Fruit fly (Drosophila melanogaster): ENCODE data around the gene Dad.
A peak's percentile ranks its signal among the peaks of the same experiment; 100 is the strongest.

Gene Dad

dm6 chr3R:17059100-17059810 lies 5.4 kb downstream of the Dad start (continued):
- no peak for TF ChIP-seq CG7556 (GFP tag; optimal IDR thresholded peaks at IDR 0.05)
- TF ChIP-seq CG7928 (GFP tag; optimal IDR thresholded peaks at IDR 0.05), result no peak
- no peak for TF ChIP-seq CG3726 (GFP tag; IDR thresholded peaks at IDR 0.05)
- TF ChIP-seq zf30C (GFP tag; optimal IDR thresholded peaks at IDR 0.05), result no peak
- no peak for TF ChIP-seq CG4360 (GFP tag; IDR thresholded peaks at IDR 0.05)
- TF ChIP-seq Deaf1 (tag; optimal IDR thresholded peaks at IDR 0.05), result no peak
- no peak for TF ChIP-seq hbn (GFP tag; IDR thresholded peaks at IDR 0.05; ENCODE audit: partially characterized antibody)
- no peak for TF ChIP-seq BEAF-32 (GFP tag; optimal IDR thresholded peaks at IDR 0.05)
- no peak for TF ChIP-seq CG11696 (GFP tag; IDR thresholded peaks at IDR 0.05)
- no peak for TF ChIP-seq kay (GFP tag; optimal IDR thresholded peaks at IDR 0.05)
- TF ChIP-seq CG17328 (GFP tag; IDR thresholded peaks at IDR 0.05), result no peak
- no peak for TF ChIP-seq Kr (GFP tag; optimal IDR thresholded peaks at IDR 0.05)
- TF ChIP-seq nmo (GFP tag; optimal IDR thresholded peaks at IDR 0.05), result peak; percentile 52
- peak; percentile 36; the same call in 1 of the 2 replicates for TF ChIP-seq Drgx (GFP tag; IDR thresholded peaks at IDR 0.05)
- TF ChIP-seq Atf6 (GFP tag; IDR thresholded peaks at IDR 0.05), result no peak
- TF ChIP-seq croc (GFP tag; conservative IDR thresholded peaks at IDR 0.05), result no peak
- no peak for TF ChIP-seq CG15479 (GFP tag; optimal IDR thresholded peaks at IDR 0.05)
- peak; percentile 93 for TF ChIP-seq CG15073 (GFP tag; optimal IDR thresholded peaks at IDR 0.05)
- TF ChIP-seq tio (GFP tag; optimal IDR thresholded peaks at IDR 0.05), result peak; percentile 11
- TF ChIP-seq ac (GFP tag; optimal IDR thresholded peaks at IDR 0.05), result no peak
- no peak for TF ChIP-seq zfh2 (GFP tag; optimal IDR thresholded peaks at IDR 0.05)
- no peak for TF ChIP-seq sens-2 (GFP tag; IDR thresholded peaks at IDR 0.05)
- TF ChIP-seq tap (tag; optimal IDR thresholded peaks at IDR 0.05), result no peak
- peak; percentile 31 for TF ChIP-seq Xbp1 (GFP tag; optimal IDR thresholded peaks at IDR 0.05)
- no peak for TF ChIP-seq vvl (GFP tag; IDR thresholded peaks at IDR 0.05)
- TF ChIP-seq CG10431 (GFP tag; optimal IDR thresholded peaks at IDR 0.05), result no peak
- no peak for TF ChIP-seq CG6683 (GFP tag; optimal IDR thresholded peaks at IDR 0.05)
- TF ChIP-seq z (GFP tag; IDR thresholded peaks at IDR 0.05), result no peak
- TF ChIP-seq seq (GFP tag; IDR thresholded peaks at IDR 0.05), result no peak
- no peak for TF ChIP-seq CkIIα-i1 (GFP tag; IDR thresholded peaks at IDR 0.05)
- no peak for TF ChIP-seq CG11247 (GFP tag; IDR thresholded peaks at IDR 0.05)
- no peak for TF ChIP-seq Mrtf (GFP tag; IDR thresholded peaks at IDR 0.05)
- TF ChIP-seq ab (GFP tag; optimal IDR thresholded peaks at IDR 0.05), result no peak
- no peak for TF ChIP-seq gcm (GFP tag; optimal IDR thresholded peaks at IDR 0.05)
- no peak for TF ChIP-seq nerfin-2 (GFP tag; IDR thresholded peaks at IDR 0.05; ENCODE audit: partially characterized antibody)
- TF ChIP-seq CG2889 (GFP tag; IDR thresholded peaks at IDR 0.05), result no peak
- no peak for TF ChIP-seq schlank (tag; optimal IDR thresholded peaks at IDR 0.05)
- no peak for TF ChIP-seq ERR (GFP tag; optimal IDR thresholded peaks at IDR 0.05)
- no peak for TF ChIP-seq Hsf (GFP tag; optimal IDR thresholded peaks at IDR 0.05)
- TF ChIP-seq jigr1 (GFP tag; IDR thresholded peaks at IDR 0.05), result no peak
- TF ChIP-seq aop (GFP tag; IDR thresholded peaks at IDR 0.05), result no peak
- peak; percentile 20 for TF ChIP-seq Camta (GFP tag; optimal IDR thresholded peaks at IDR 0.05)
- no peak for TF ChIP-seq CG15514 (GFP tag; optimal IDR thresholded peaks at IDR 0.05)
- no peak for TF ChIP-seq CG8478 (optimal IDR thresholded peaks at IDR 0.05)
- TF ChIP-seq C15 (GFP tag; IDR thresholded peaks at IDR 0.05), result no peak
- TF ChIP-seq gsb-n (tag; optimal IDR thresholded peaks at IDR 0.05), result no peak
- TF ChIP-seq CG17829 (tag; optimal IDR thresholded peaks at IDR 0.05), result no peak
- TF ChIP-seq salm (tag; optimal IDR thresholded peaks at IDR 0.05), result no peak
- TF ChIP-seq CG11695 (GFP tag; IDR thresholded peaks at IDR 0.05), result 0 out of 3 replicates have a peak, but pooled peaks have one; percentile 5
- no peak for TF ChIP-seq CG12769 (tag; optimal IDR thresholded peaks at IDR 0.05)
- no peak for TF ChIP-seq CG33557 (GFP tag; optimal IDR thresholded peaks at IDR 0.05)

Data from whole organism, embryonic.